Fruit fly (Drosophila melanogaster) whole organism, embryonic: ENCODE measurements around the gene Rpn11.

Experiments used
- BEAF-32 ChIP-seq: fragments of 200-800 bp; sonication (Bioruptor generic); optimal IDR thresholded peaks from 3 replicates; lab custom pipeline; 2017; ENCODE audit warnings: missing biosample characterization, missing genetic modification characterization, mild to moderate bottlenecking, moderate library complexity, missing genetic modification reagents
- CG10267 ChIP-seq: fragments of 200-800 bp; sonication (Bioruptor generic); optimal IDR thresholded peaks from 2 replicates; lab custom pipeline; 2018; ENCODE audit warnings: missing biosample characterization, mild to moderate bottlenecking, missing genetic modification characterization, moderate library complexity
- CG10565 ChIP-seq: fragments of 200-800 bp; sonication (Bioruptor generic); optimal IDR thresholded peaks from 3 replicates; lab custom pipeline; 2016; ENCODE audit warnings: missing biosample characterization, mild to moderate bottlenecking, missing genetic modification characterization
- CG11504 ChIP-seq: fragments of 200-800 bp; sonication (Bioruptor generic); optimal IDR thresholded peaks from 3 replicates; lab custom pipeline; 2019; ENCODE audit warnings: missing biosample characterization, mild to moderate bottlenecking, missing genetic modification characterization, moderate library complexity
- CG12942 ChIP-seq: fragments of 200-800 bp; sonication (Bioruptor generic); optimal IDR thresholded peaks from 3 replicates; lab custom pipeline; 2016; ENCODE audit warnings: missing biosample characterization, missing genetic modification characterization
- CG14710 ChIP-seq: fragments of 200-800 bp; sonication (Bioruptor generic); optimal IDR thresholded peaks from 3 replicates; lab custom pipeline; 2019; ENCODE audit warnings: missing biosample characterization, mild to moderate bottlenecking, missing genetic modification characterization, moderate library complexity
- CG17186 ChIP-seq: fragments of 200-800 bp; sonication (Bioruptor generic); optimal IDR thresholded peaks from 3 replicates; lab custom pipeline; 2017; ENCODE audit warnings: missing biosample characterization, missing genetic modification reagents, missing genetic modification characterization
- CG17802 ChIP-seq: fragments of 200-800 bp; sonication (Bioruptor generic); optimal IDR thresholded peaks from 2 replicates; lab custom pipeline; 2018; ENCODE audit warnings: missing biosample characterization, mild to moderate bottlenecking, missing genetic modification characterization, moderate library complexity
- CG2116 ChIP-seq: fragments of 200-800 bp; sonication (Bioruptor generic); optimal IDR thresholded peaks from 3 replicates; lab custom pipeline; 2018; ENCODE audit warnings: missing biosample characterization, mild to moderate bottlenecking, missing genetic modification characterization
- CG31441 ChIP-seq: fragments of 200-800 bp; sonication (Bioruptor generic); IDR thresholded peaks from 2 replicates; pipeline ENCODE4 v1.3.6; 2022; ENCODE audit warnings: missing biosample characterization, missing genetic modification characterization
- CG3407 ChIP-seq: fragments of 200-800 bp; sonication (Bioruptor generic); optimal IDR thresholded peaks from 2 replicates; lab custom pipeline; 2018; ENCODE audit warnings: missing biosample characterization, mild to moderate bottlenecking, missing genetic modification characterization
- CG34224 ChIP-seq: fragments of 200-800 bp; sonication (Bioruptor generic); IDR thresholded peaks from 3 replicates; pipeline ENCODE4 v1.3.6; 2022; ENCODE audit warnings: missing biosample characterization, missing genetic modification characterization; ENCODE audit not compliant: partially characterized antibody
- CG42726 ChIP-seq: fragments of 200-800 bp; sonication (Bioruptor generic); IDR thresholded peaks from 2 replicates; pipeline ENCODE4 v1.3.6; 2022; ENCODE audit warnings: missing biosample characterization, missing genetic modification characterization; ENCODE audit not compliant: partially characterized antibody
- CG6254 ChIP-seq: fragments of 200-800 bp; sonication (Bioruptor generic); optimal IDR thresholded peaks from 3 replicates; lab custom pipeline; 2017; ENCODE audit warnings: mild to moderate bottlenecking, missing biosample characterization, missing genetic modification reagents, missing genetic modification characterization
- CG6791 ChIP-seq: fragments of 200-800 bp; sonication (Bioruptor generic); IDR thresholded peaks from 3 replicates; pipeline ENCODE4 v1.3.6; 2022; ENCODE audit warnings: missing biosample characterization, missing genetic modification characterization; ENCODE audit not compliant: partially characterized antibody
- CG6854 ChIP-seq: fragments of 200-800 bp; sonication (Bioruptor generic); optimal IDR thresholded peaks from 3 replicates; lab custom pipeline; 2017; ENCODE audit warnings: missing biosample characterization, mild to moderate bottlenecking, missing genetic modification characterization
- CHES-1-like ChIP-seq: fragments of 200-800 bp; sonication (Bioruptor generic); optimal IDR thresholded peaks from 2 replicates; lab custom pipeline; 2016; ENCODE audit warnings: missing biosample characterization, missing genetic modification characterization
- CTCF ChIP-seq: fragments of 200-800 bp; sonication (Bioruptor generic); optimal IDR thresholded peaks from 2 replicates; lab custom pipeline; 2017; ENCODE audit warnings: missing biosample characterization, mild to moderate bottlenecking, missing genetic modification characterization, moderate library complexity
- Drgx ChIP-seq: fragments of 200-800 bp; sonication (Bioruptor generic); IDR thresholded peaks from 2 replicates; pipeline ENCODE4 v1.3.6; 2022; ENCODE audit warnings: missing biosample characterization, missing genetic modification characterization
- E2f1 ChIP-seq: fragments of 200-800 bp; sonication (Bioruptor generic); IDR thresholded peaks from 2 replicates; pipeline ENCODE4 v1.3.6; 2022; ENCODE audit warnings: missing biosample characterization, missing genetic modification characterization
- HLH4C ChIP-seq: fragments of 200-800 bp; sonication (Bioruptor generic); IDR thresholded peaks from 3 replicates; pipeline ENCODE4 v1.3.6; 2022; ENCODE audit warnings: missing biosample characterization, missing genetic modification characterization; ENCODE audit not compliant: partially characterized antibody
- HmgZ ChIP-seq: fragments of 200-800 bp; sonication (Bioruptor generic); optimal IDR thresholded peaks from 2 replicates; lab custom pipeline; 2018; ENCODE audit warnings: missing biosample characterization, mild to moderate bottlenecking, missing genetic modification characterization
- MBD-R2 ChIP-seq: fragments of 200-800 bp; sonication (Bioruptor generic); IDR thresholded peaks from 2 replicates; pipeline ENCODE4 v1.3.6; 2022; ENCODE audit warnings: missing biosample characterization, missing genetic modification characterization
- MESR4 ChIP-seq: fragments of 200-800 bp; sonication (Bioruptor generic); optimal IDR thresholded peaks from 2 replicates; lab custom pipeline; 2018; ENCODE audit warnings: missing biosample characterization, mild to moderate bottlenecking, missing genetic modification characterization, moderate library complexity
- Nf-YB ChIP-seq: fragments of 200-800 bp; sonication (Bioruptor generic); optimal IDR thresholded peaks from 3 replicates; lab custom pipeline; 2019; ENCODE audit warnings: missing biosample characterization, mild to moderate bottlenecking, missing genetic modification characterization, moderate library complexity
- Nf-YC ChIP-seq: fragments of 200-800 bp; optimal IDR thresholded peaks from 3 replicates; lab custom pipeline; 2019; ENCODE audit warnings: missing biosample characterization, mild to moderate bottlenecking, missing genetic modification characterization, moderate library complexity
- Opbp ChIP-seq: fragments of 200-800 bp; sonication (Bioruptor generic); IDR thresholded peaks from 3 replicates; pipeline ENCODE4 v1.3.6; 2022; ENCODE audit warnings: missing biosample characterization, missing genetic modification characterization; ENCODE audit not compliant: partially characterized antibody
- Sox102F ChIP-seq: fragments of 200-800 bp; sonication (Bioruptor generic); optimal IDR thresholded peaks from 2 replicates; lab custom pipeline; 2018; ENCODE audit warnings: missing biosample characterization, mild to moderate bottlenecking, missing genetic modification characterization, moderate library complexity
- Sry-δ ChIP-seq: fragments of 200-800 bp; sonication (Bioruptor generic); optimal IDR thresholded peaks from 2 replicates; lab custom pipeline; 2016; ENCODE audit warnings: missing biosample characterization, missing genetic modification characterization
- ac ChIP-seq: fragments of 200-800 bp; sonication (Bioruptor generic); optimal IDR thresholded peaks from 3 replicates; lab custom pipeline; 2017; ENCODE audit warnings: missing biosample characterization, mild to moderate bottlenecking, missing genetic modification characterization
- al ChIP-seq: fragments of 200-800 bp; sonication (Bioruptor generic); IDR thresholded peaks from 2 replicates; pipeline ENCODE4 v1.3.6; 2022; ENCODE audit warnings: missing biosample characterization, missing genetic modification characterization
- chif ChIP-seq, 2 experiments: fragments of 200-800 bp; sonication (Bioruptor generic); optimal IDR thresholded peaks; 3 replicates each; lab custom pipeline; 2016; ENCODE audit warnings: missing biosample characterization in 2 of 2, missing genetic modification characterization in 2 of 2
- chm ChIP-seq: fragments of 200-800 bp; sonication (Bioruptor generic); IDR thresholded peaks from 2 replicates; pipeline ENCODE4 v1.3.6; 2022; ENCODE audit warnings: missing biosample characterization, missing genetic modification characterization
- ci ChIP-seq: fragments of 200-800 bp; sonication (Bioruptor generic); IDR thresholded peaks from 3 replicates; pipeline ENCODE4 v1.3.6; 2022; ENCODE audit warnings: missing biosample characterization, missing genetic modification characterization
- crp ChIP-seq, 2 experiments: fragments of 200-800 bp; sonication (Bioruptor generic); optimal IDR thresholded peaks; 2 replicates in 1 of 2; 3 replicates in 1 of 2; lab custom pipeline; 2017; ENCODE audit warnings: missing biosample characterization in 2 of 2, missing genetic modification characterization in 2 of 2, mild to moderate bottlenecking in 1 of 2, moderate library complexity in 1 of 2
- dan ChIP-seq: fragments of 200-800 bp; sonication (Bioruptor generic); IDR thresholded peaks from 2 replicates; pipeline ENCODE4 v1.3.6; 2022; ENCODE audit warnings: missing biosample characterization, missing genetic modification characterization
- dmrt11E ChIP-seq: fragments of 200-800 bp; sonication (Bioruptor generic); optimal IDR thresholded peaks from 3 replicates; lab custom pipeline; 2018; ENCODE audit warnings: missing biosample characterization, mild to moderate bottlenecking, missing genetic modification characterization, moderate library complexity
- fru ChIP-seq: fragments of >200 bp; optimal IDR thresholded peaks from 2 replicates; lab custom pipeline; 2017
- gfzf ChIP-seq: fragments of 200-800 bp; sonication (Bioruptor generic); optimal IDR thresholded peaks from 2 replicates; lab custom pipeline; 2016; ENCODE audit warnings: missing biosample characterization, mild to moderate bottlenecking, missing genetic modification characterization, moderate library complexity
- grau ChIP-seq: fragments of 200-800 bp; optimal IDR thresholded peaks from 3 replicates; lab custom pipeline; 2019; ENCODE audit warnings: missing biosample characterization, mild to moderate bottlenecking, missing genetic modification characterization, moderate library complexity
- hbn ChIP-seq: fragments of 200-800 bp; sonication (Bioruptor generic); IDR thresholded peaks from 2 replicates; pipeline ENCODE4 v1.3.6; 2022; ENCODE audit warnings: missing biosample characterization, missing genetic modification characterization; ENCODE audit not compliant: partially characterized antibody
- ind ChIP-seq: fragments of 200-800 bp; sonication (Bioruptor generic); optimal IDR thresholded peaks from 3 replicates; lab custom pipeline; 2016; ENCODE audit warnings: missing biosample characterization, missing genetic modification characterization
- ken ChIP-seq: fragments of 200-800 bp; sonication (Bioruptor generic); IDR thresholded peaks from 3 replicates; pipeline ENCODE4 v1.3.6; 2022; ENCODE audit warnings: missing biosample characterization, missing genetic modification characterization
- knrl ChIP-seq: fragments of 200-800 bp; sonication (Bioruptor generic); IDR thresholded peaks from 3 replicates; pipeline ENCODE4 v1.3.6; 2022; ENCODE audit warnings: missing biosample characterization, missing genetic modification characterization; ENCODE audit not compliant: partially characterized antibody
- nmo ChIP-seq: fragments of 200-800 bp; sonication (Bioruptor generic); optimal IDR thresholded peaks from 2 replicates; lab custom pipeline; 2018; ENCODE audit warnings: missing biosample characterization, mild to moderate bottlenecking, missing genetic modification characterization, moderate library complexity
- pb ChIP-seq: fragments of 200-800 bp; sonication (Bioruptor generic); optimal IDR thresholded peaks from 3 replicates; lab custom pipeline; 2016; ENCODE audit warnings: missing biosample characterization, missing genetic modification characterization
- psq ChIP-seq: fragments of 200-800 bp; sonication (Bioruptor generic); optimal IDR thresholded peaks from 2 replicates; lab custom pipeline; 2017; ENCODE audit warnings: missing biosample characterization, missing genetic modification characterization
- tin ChIP-seq: fragments of 200-800 bp; sonication (Bioruptor generic); optimal IDR thresholded peaks from 3 replicates; lab custom pipeline; 2016; ENCODE audit warnings: missing biosample characterization, missing genetic modification characterization
- vnd ChIP-seq: fragments of 200-800 bp; sonication (Bioruptor generic); IDR thresholded peaks from 3 replicates; pipeline ENCODE4 v1.3.6; 2022; ENCODE audit warnings: missing biosample characterization, missing genetic modification characterization; ENCODE audit not compliant: partially characterized antibody
- wdn ChIP-seq: fragments of 200-800 bp; sonication (Bioruptor generic); IDR thresholded peaks from 2 replicates; pipeline ENCODE4 v1.3.6; 2022; ENCODE audit warnings: missing biosample characterization, missing genetic modification characterization
- zfh2 ChIP-seq: fragments of 200-800 bp; sonication (Bioruptor generic); optimal IDR thresholded peaks from 2 replicates; lab custom pipeline; 2016; ENCODE audit warnings: missing biosample characterization, missing genetic modification characterization

Rpn11 gene

DNA sequence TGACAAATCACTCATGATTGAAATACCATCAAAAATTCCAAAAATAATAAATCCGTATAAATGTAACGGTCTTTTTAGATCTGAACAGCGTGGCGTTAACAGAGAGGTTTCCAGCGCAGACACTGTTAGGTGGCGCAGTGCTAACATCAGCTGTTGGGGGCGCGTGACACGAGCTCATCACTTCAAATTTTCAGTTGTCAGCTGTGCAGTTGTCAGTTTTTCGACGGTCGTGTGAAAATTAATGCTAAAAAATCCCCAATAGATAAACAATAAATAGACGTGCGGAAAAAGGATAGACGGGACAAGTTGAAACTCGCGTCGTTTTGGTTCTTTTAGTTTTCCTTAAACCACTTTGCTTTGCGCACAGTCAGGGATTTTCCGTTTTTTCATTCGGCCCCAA lies 36.6 kb upstream of the Rpn11 start, which contains the start of gene CG4230 (continued):
- peak; percentile 48; the same call in 1 of the 2 replicates for TF ChIP-seq CG42726 (GFP tag; lab: Robert Waterston, UW)
- peak; percentile 12 for TF ChIP-seq CG14710 (tag; lab: Kevin White, UChicago)
- TF ChIP-seq BEAF-32 (GFP tag; lab: Kevin White, UChicago) = peak; percentile 83
- TF ChIP-seq HmgZ (tag; lab: Kevin White, UChicago) = peak; percentile 30
- peak; percentile 76 for TF ChIP-seq knrl
- TF ChIP-seq Sox102F (GFP tag; lab: Kevin White, UChicago) = no peak
- no peak for TF ChIP-seq CHES-1-like (GFP tag; lab: Kevin White, UChicago)
- TF ChIP-seq fru (lab: Kevin White, UChicago) = no peak
- no peak for TF ChIP-seq ken (GFP tag; lab: Robert Waterston, UW)
- TF ChIP-seq CG31441 (GFP tag; lab: Robert Waterston, UW) = no peak
- TF ChIP-seq ci = peak; percentile 45; the same call in 1 of the 3 replicates
- TF ChIP-seq dmrt11E (tag; lab: Kevin White, UChicago) = no peak
- TF ChIP-seq chm (GFP tag; lab: Robert Waterston, UW) = peak; percentile 55; the same call in 1 of the 2 replicates
- TF ChIP-seq Nf-YC (tag; lab: Kevin White, UChicago) = no peak
- no peak for TF ChIP-seq wdn (GFP tag; lab: Robert Waterston, UW)
- TF ChIP-seq ac (GFP tag; lab: Kevin White, UChicago) = no peak
- peak; percentile 63; the same call in 2 of the 3 replicates for TF ChIP-seq vnd (GFP tag; lab: Robert Waterston, UW)
- TF ChIP-seq CG17186 (GFP tag; lab: Kevin White, UChicago) = peak; percentile 86
- peak; percentile 69; the same call in 2 of the 3 replicates for TF ChIP-seq HLH4C (GFP tag; lab: Robert Waterston, UW)
- TF ChIP-seq tin (GFP tag; lab: Kevin White, UChicago) = no peak
- TF ChIP-seq al (GFP tag; lab: Robert Waterston, UW) = no peak
- TF ChIP-seq CG6791 = peak; percentile 88
- peak; percentile 87 to 99 for TF ChIP-seq crp (GFP tag; optimal IDR thresholded peaks at IDR 0.05; lab: Kevin White, UChicago)
- peak; percentile 56 for TF ChIP-seq MESR4
- peak; percentile 78 for TF ChIP-seq CG34224 (GFP tag; lab: Robert Waterston, UW)
- TF ChIP-seq CG10565 = no peak
- no peak for TF ChIP-seq grau (tag; lab: Kevin White, UChicago)
- peak; percentile 54 for TF ChIP-seq CTCF (GFP tag; lab: Kevin White, UChicago)
- no peak for TF ChIP-seq CG17802 (tag; lab: Kevin White, UChicago)
- TF ChIP-seq Opbp (GFP tag; lab: Robert Waterston, UW) = peak; percentile 87
- no peak for TF ChIP-seq psq (GFP tag; lab: Kevin White, UChicago)
- TF ChIP-seq nmo (GFP tag; lab: Kevin White, UChicago) = peak; percentile 1
- TF ChIP-seq hbn = peak; percentile 91
- TF ChIP-seq dan (GFP tag; lab: Robert Waterston, UW) = no peak
- TF ChIP-seq Nf-YB (GFP tag; lab: Kevin White, UChicago) = no peak
- no peak for TF ChIP-seq ind (GFP tag; lab: Kevin White, UChicago)
- TF ChIP-seq Drgx = no peak
- no peak for TF ChIP-seq E2f1 (GFP tag; lab: Robert Waterston, UW)
- TF ChIP-seq CG6254 (GFP tag; lab: Kevin White, UChicago) = peak; percentile 84
- TF ChIP-seq CG10267 = peak; percentile 17
- no peak for TF ChIP-seq CG11504 (tag; lab: Kevin White, UChicago)
- peak; percentile 90 for TF ChIP-seq Sry-δ (GFP tag; lab: Kevin White, UChicago)
- peak; percentile 43 for TF ChIP-seq CG2116 (GFP tag; lab: Kevin White, UChicago)
- TF ChIP-seq CG12942 = no peak
- no peak for TF ChIP-seq CG6854 (GFP tag; lab: Kevin White, UChicago)
- peak; percentile 39 for TF ChIP-seq gfzf (GFP tag; lab: Kevin White, UChicago)
- TF ChIP-seq zfh2 (GFP tag; lab: Kevin White, UChicago) = no peak
- TF ChIP-seq MBD-R2 = peak; percentile 83
- TF ChIP-seq CG3407 (GFP tag; lab: Kevin White, UChicago) = no peak
- no peak for TF ChIP-seq chif (GFP tag; optimal IDR thresholded peaks at IDR 0.05; lab: Kevin White, UChicago)
- TF ChIP-seq pb (GFP tag; lab: Kevin White, UChicago) = no peak
